Worm (Caenorhabditis elegans) whole organism, L4 larva: ENCODE results near the gene nfu-1.
A peak's percentile ranks its signal among the peaks of the same experiment; 100 is the strongest.

Experiments used
- T20F7.1 ChIP-seq: fragments of 200-800 bp; sonication (Bioruptor generic); optimal IDR thresholded peaks from 2 replicates; lab custom pipeline; 2018; ENCODE audit warnings: mild to moderate bottlenecking, missing genetic modification characterization, missing compliant biosample characterization
- Y5F2A.4 ChIP-seq: fragments of 200-800 bp; sonication (Bioruptor generic); optimal IDR thresholded peaks from 2 replicates; lab custom pipeline; 2018; ENCODE audit warnings: mild to moderate bottlenecking, missing genetic modification characterization, missing compliant biosample characterization
- ZK337.2 ChIP-seq: fragments of 200-800 bp; sonication (Bioruptor generic); IDR thresholded peaks from 2 replicates; pipeline ENCODE4 v1.3.6; 2022; ENCODE audit warnings: missing genetic modification reagents, missing genetic modification characterization, missing compliant biosample characterization
- aha-1 ChIP-seq: fragments of 150-350 bp; peaks from one replicate; lab custom pipeline; 2014; ENCODE audit warnings: missing biosample characterization, missing genetic modification characterization
- aly-2 ChIP-seq: sonication (generic microtip); optimal IDR thresholded peaks from 2 replicates; lab custom pipeline; 2018; ENCODE audit warnings: missing biosample characterization, missing genetic modification characterization
- ama-1 ChIP-seq: fragments of 150-350 bp; optimal IDR thresholded peaks from 2 replicates; lab custom pipeline; 2014; ENCODE audit warnings: inconsistent platforms, mixed read lengths
- ceh-62 ChIP-seq: sonication (generic microtip); optimal IDR thresholded peaks from 2 replicates; lab custom pipeline; 2017; ENCODE audit warnings: missing biosample characterization, missing genetic modification characterization
- ces-1 ChIP-seq: fragments of 150-350 bp; sonication (generic microtip); optimal IDR thresholded peaks from 4 replicates; lab custom pipeline; 2014; ENCODE audit warnings: missing biosample characterization, missing genetic modification reagents, missing genetic modification characterization
- ctbp-1 ChIP-seq: fragments of 200-800 bp; sonication (Bioruptor generic); IDR thresholded peaks from 2 replicates; pipeline ENCODE4 v1.3.6; 2022; ENCODE audit warnings: missing genetic modification reagents, missing genetic modification characterization, missing compliant biosample characterization
- daf-16 ChIP-seq, 3 experiments: sonication (generic microtip); optimal IDR thresholded peaks; 2 replicates each; lab custom pipeline; 2016 to 2017; ENCODE audit warnings: missing genetic modification characterization in 3 of 3, missing genetic modification reagents in 3 of 3, mild to moderate bottlenecking in 2 of 3, missing compliant biosample characterization in 2 of 3, missing biosample characterization in 1 of 3, moderate library complexity in 1 of 3
- dve-1 ChIP-seq: sonication (generic microtip); optimal IDR thresholded peaks from 2 replicates; lab custom pipeline; 2017; ENCODE audit warnings: antibody characterized with exemption, mild to moderate bottlenecking, missing genetic modification characterization, missing compliant biosample characterization; ENCODE audit not compliant: insufficient read depth
- egl-43 ChIP-seq: fragments of 200-800 bp; sonication (Bioruptor generic); IDR thresholded peaks from 2 replicates; pipeline ENCODE4 v1.3.6; 2022; ENCODE audit warnings: missing genetic modification reagents, missing genetic modification characterization, missing compliant biosample characterization
- hif-1 ChIP-seq, 2 experiments: sonication (generic microtip); optimal IDR thresholded peaks; 2 replicates each; lab custom pipeline; 2016 to 2017; ENCODE audit warnings: missing compliant biosample characterization in 2 of 2, missing genetic modification characterization in 2 of 2, missing genetic modification reagents in 2 of 2, missing genotype in 2 of 2, mild to moderate bottlenecking in 1 of 2
- hlh-11 ChIP-seq: fragments of 200-800 bp; sonication (Bioruptor generic); optimal IDR thresholded peaks from 2 replicates; lab custom pipeline; 2018; ENCODE audit warnings: mild to moderate bottlenecking, missing genetic modification characterization, missing compliant biosample characterization
- hlh-30 ChIP-seq: sonication (generic microtip); optimal IDR thresholded peaks from 2 replicates; lab custom pipeline; 2017; ENCODE audit warnings: antibody characterized with exemption, mild to moderate bottlenecking, missing genetic modification characterization, missing compliant biosample characterization; ENCODE audit not compliant: insufficient read depth
- hmg-1.1 ChIP-seq: fragments of 200-800 bp; sonication (Bioruptor generic); IDR thresholded peaks from 2 replicates; pipeline ENCODE4 v1.3.6; 2022; ENCODE audit warnings: missing genetic modification reagents, missing genetic modification characterization, missing compliant biosample characterization
- lin-38 ChIP-seq: fragments of 200-800 bp; sonication (Bioruptor generic); IDR thresholded peaks from 2 replicates; pipeline ENCODE4 v1.3.6; 2022; ENCODE audit warnings: missing genetic modification reagents, missing genetic modification characterization, missing compliant biosample characterization
- lir-3 ChIP-seq: sonication (generic microtip); optimal IDR thresholded peaks from 2 replicates; lab custom pipeline; 2016; ENCODE audit warnings: mild to moderate bottlenecking, missing genetic modification characterization, missing compliant biosample characterization
- lsy-2 ChIP-seq, 2 experiments: fragments of 150-350 bp in 1 of 2; sonication (generic microtip) in 1 of 2; optimal IDR thresholded peaks; 2 replicates each; lab custom pipeline; 2014 to 2017; ENCODE audit warnings: missing biosample characterization in 2 of 2, missing genetic modification characterization in 2 of 2
- madf-5 ChIP-seq, 2 experiments: fragments of 200-800 bp; sonication (Bioruptor generic); IDR thresholded peaks; 2 replicates each; pipeline ENCODE4 v1.3.6; 2022; ENCODE audit warnings: missing compliant biosample characterization in 2 of 2, missing genetic modification characterization in 2 of 2
- madf-9 ChIP-seq: fragments of 200-800 bp; sonication (Bioruptor generic); conservative IDR thresholded peaks from 2 replicates; pipeline ENCODE4 v1.3.6; 2022; ENCODE audit warnings: missing genetic modification reagents, missing genetic modification characterization, missing compliant biosample characterization
- mdl-1 ChIP-seq, 2 experiments: fragments of 150-350 bp in 1 of 2; sonication (generic microtip) in 1 of 2; optimal IDR thresholded peaks; 2 replicates each; lab custom pipeline; 2014 to 2017; ENCODE audit warnings: missing biosample characterization in 2 of 2, missing genetic modification characterization in 2 of 2
- mep-1 ChIP-seq: fragments of 150-350 bp; sonication (generic microtip); optimal IDR thresholded peaks from 3 replicates; lab custom pipeline; 2014; ENCODE audit warnings: missing biosample characterization, missing genetic modification characterization
- mxl-2 ChIP-seq: fragments of 200-800 bp; sonication (Bioruptor generic); conservative IDR thresholded peaks from 2 replicates; pipeline ENCODE4 v1.3.6; 2022; ENCODE audit warnings: missing genetic modification reagents, missing genetic modification characterization, missing compliant biosample characterization
- nhr-11 ChIP-seq: fragments of 150-350 bp; optimal IDR thresholded peaks from 2 replicates; lab custom pipeline; 2014; ENCODE audit warnings: missing biosample characterization, missing genetic modification characterization
- nhr-237 ChIP-seq: sonication (generic microtip); optimal IDR thresholded peaks from 2 replicates; lab custom pipeline; 2017; ENCODE audit warnings: missing biosample characterization, missing genetic modification characterization
- nhr-28 ChIP-seq: fragments of 150-350 bp; optimal IDR thresholded peaks from 2 replicates; lab custom pipeline; 2014; ENCODE audit warnings: missing biosample characterization, missing genetic modification characterization
- nhr-77 ChIP-seq: fragments of 150-350 bp; optimal IDR thresholded peaks from 2 replicates; lab custom pipeline; 2014; ENCODE audit warnings: missing biosample characterization, missing genetic modification characterization
- pha-4 ChIP-seq, 2 experiments: fragments of 150-350 bp in 1 of 2; fragments of 200-800 bp in 1 of 2; sonication (Bioruptor generic) in 1 of 2; IDR thresholded peaks in 1 of 2; optimal IDR thresholded peaks in 1 of 2; 2 replicates each; pipeline versions ENCODE4 v1.3.6 to Lab custom; 2014 to 2022; ENCODE audit warnings: missing genetic modification characterization in 2 of 2, missing genetic modification reagents in 2 of 2, missing biosample characterization in 1 of 2, missing compliant biosample characterization in 1 of 2
- pqm-1 ChIP-seq: sonication (generic microtip); optimal IDR thresholded peaks from 2 replicates; lab custom pipeline; 2017; ENCODE audit warnings: missing biosample characterization, missing genetic modification characterization
- rbr-2 ChIP-seq: sonication (generic microtip); optimal IDR thresholded peaks from 2 replicates; lab custom pipeline; 2016; ENCODE audit warnings: missing genotype, missing genetic modification characterization, missing compliant biosample characterization
- sdz-12 ChIP-seq: fragments of 200-800 bp; sonication (Bioruptor generic); optimal IDR thresholded peaks from 2 replicates; lab custom pipeline; 2018; ENCODE audit warnings: mild to moderate bottlenecking, missing genetic modification characterization, missing compliant biosample characterization
- skn-1 ChIP-seq: fragments of 150-350 bp; optimal IDR thresholded peaks from 2 replicates; lab custom pipeline; 2014; ENCODE audit warnings: missing biosample characterization, missing genetic modification characterization
- unc-39 ChIP-seq: sonication (generic microtip); optimal IDR thresholded peaks from 2 replicates; lab custom pipeline; 2017; ENCODE audit warnings: missing biosample characterization, missing genetic modification characterization
- unc-62 ChIP-seq, 3 experiments: fragments of 150-350 bp in 1 of 3; sonication (generic microtip); optimal IDR thresholded peaks in 2 of 3; peaks in 1 of 3; 1 replicate in 1 of 3; 2 replicates in 2 of 3; lab custom pipeline; 2014 to 2017; ENCODE audit warnings: missing biosample characterization in 3 of 3, missing genetic modification characterization in 3 of 3, missing genetic modification reagents in 3 of 3, missing genotype in 1 of 3
- zip-2 ChIP-seq: fragments of 150-350 bp; optimal IDR thresholded peaks from 2 replicates; lab custom pipeline; 2014; ENCODE audit warnings: missing biosample characterization, missing genetic modification characterization
- ztf-7 ChIP-seq: fragments of 150-350 bp; optimal IDR thresholded peaks from 2 replicates; lab custom pipeline; 2014; ENCODE audit warnings: missing biosample characterization, missing genetic modification characterization

nfu-1 gene

ce11 chrIV:10344621-10345020 is 42.6 kb upstream of the nfu-1 start (continued):
- TF ChIP-seq hlh-11 (tag; lab: Kevin White, UChicago) = peak; percentile 15
- TF ChIP-seq, all 104 proteins: peak for 11

ce11 chrIV:10345486-10345885 is 41.7 kb upstream of the nfu-1 start:
- TF ChIP-seq pha-4 (GFP tag; IDR thresholded peaks at IDR 0.05; lab: Robert Waterston, UW) (no peak), pha-4 (tag; optimal IDR thresholded peaks at IDR 0.05; lab: Kevin White, UChicago) (peak; percentile 56), madf-9 (GFP tag; lab: Robert Waterston, UW) (no peak), aha-1 (tag; lab: Kevin White, UChicago) (peak; percentile 25)

ce11 chrIV:10345990-10346389 is 41.2 kb upstream of the nfu-1 start:
- TF ChIP-seq unc-62 (GFP tag; optimal IDR thresholded peaks at IDR 0.05 in 1 of 2; lab: Kevin White, UChicago) = peak in 1 of 2 experiments; percentile 62
- TF ChIP-seq unc-62 (tag; optimal IDR thresholded peaks at IDR 0.05; lab: Kevin White, UChicago) = no peak
- 0 out of 2 replicates have a peak, but pooled peaks have one; percentile 14 for TF ChIP-seq ctbp-1 (GFP tag; lab: Robert Waterston, UW)
- no peak for TF ChIP-seq egl-43 (GFP tag; lab: Robert Waterston, UW)
- no peak for TF ChIP-seq nhr-237 (tag; lab: Kevin White, UChicago)
- no peak for TF ChIP-seq hlh-30 (tag; lab: Kevin White, UChicago)
- TF ChIP-seq aly-2 (tag; lab: Kevin White, UChicago) = no peak
- TF ChIP-seq lir-3 (tag; lab: Kevin White, UChicago) = no peak
- no peak for TF ChIP-seq zip-2 (tag; lab: Kevin White, UChicago)
- no peak for TF ChIP-seq ZK337.2
- TF ChIP-seq ces-1 (GFP tag; lab: Kevin White, UChicago) = no peak
- no peak for TF ChIP-seq pha-4 (GFP tag; IDR thresholded peaks at IDR 0.05; lab: Robert Waterston, UW)
- TF ChIP-seq pha-4 (tag; optimal IDR thresholded peaks at IDR 0.05; lab: Kevin White, UChicago) = no peak
- peak in 1 of 2 experiments; percentile 2 for TF ChIP-seq mdl-1 (tag; optimal IDR thresholded peaks at IDR 0.05; lab: Kevin White, UChicago)
- no peak for TF ChIP-seq madf-5 (GFP tag; IDR thresholded peaks at IDR 0.05; lab: Robert Waterston, UW)
- no peak for TF ChIP-seq ceh-62 (tag; lab: Kevin White, UChicago)
- peak in 1 of 2 experiments; percentile 19 for TF ChIP-seq hif-1 (tag; optimal IDR thresholded peaks at IDR 0.05; lab: Kevin White, UChicago)
- TF ChIP-seq hlh-11 (tag; lab: Kevin White, UChicago) = peak; percentile 67
- TF ChIP-seq T20F7.1 (GFP tag; lab: Kevin White, UChicago) = no peak
- TF ChIP-seq lsy-2 (tag; optimal IDR thresholded peaks at IDR 0.05; lab: Kevin White, UChicago) = peak in 1 of 2 experiments; percentile 57
- peak; percentile 45 for TF ChIP-seq nhr-28 (tag; lab: Kevin White, UChicago)
- TF ChIP-seq ztf-7 (tag; lab: Kevin White, UChicago) = no peak
- peak; percentile 38 for TF ChIP-seq hmg-1.1 (GFP tag; lab: Robert Waterston, UW)
- no peak for TF ChIP-seq sdz-12 (GFP tag; lab: Kevin White, UChicago)
- TF ChIP-seq ama-1 (lab: Kevin White, UChicago) = peak; percentile 34
- peak; percentile 44 for TF ChIP-seq rbr-2 (tag; lab: Kevin White, UChicago)
- TF ChIP-seq pqm-1 (tag; lab: Kevin White, UChicago) = no peak
- peak; percentile 85 for TF ChIP-seq dve-1 (tag; lab: Kevin White, UChicago)
- peak; percentile 21 for TF ChIP-seq nhr-77 (tag; lab: Kevin White, UChicago)
- TF ChIP-seq unc-39 (tag; lab: Kevin White, UChicago) = no peak
- peak; percentile 54 for TF ChIP-seq mep-1 (tag; lab: Kevin White, UChicago)
- TF ChIP-seq skn-1 (tag; lab: Kevin White, UChicago) = no peak
- TF ChIP-seq mxl-2 (GFP tag; lab: Robert Waterston, UW) = no peak
- peak; percentile 26 for TF ChIP-seq nhr-11 (tag; lab: Kevin White, UChicago)
- no peak for TF ChIP-seq Y5F2A.4 (GFP tag; lab: Kevin White, UChicago)
- TF ChIP-seq lin-38 = no peak
- peak in 1 of 2 experiments; percentile 26 for TF ChIP-seq daf-16 (GFP tag; optimal IDR thresholded peaks at IDR 0.05; lab: Kevin White, UChicago)
- TF ChIP-seq daf-16 (tag; optimal IDR thresholded peaks at IDR 0.05; lab: Kevin White, UChicago) = peak; percentile 11
